Fruit fly (Drosophila melanogaster) whole organism, pupa: ENCODE results near the gene CG31717.

ENCODE experiments used
- CG10348 ChIP-seq: fragments of 200-800 bp; sonication (Bioruptor generic); IDR thresholded peaks from 2 replicates; pipeline ENCODE4 v1.3.6; 2022; ENCODE audit warnings: missing biosample characterization, missing genetic modification characterization
- CG12605 ChIP-seq: fragments of 200-800 bp; sonication (Bioruptor generic); IDR thresholded peaks from 2 replicates; pipeline ENCODE4 v1.3.6; 2022; ENCODE audit warnings: missing biosample characterization, missing genetic modification characterization
- CG13204 ChIP-seq: fragments of 200-800 bp; sonication (Bioruptor generic); optimal IDR thresholded peaks from 2 replicates; lab custom pipeline; 2018; ENCODE audit warnings: missing biosample characterization, mild to moderate bottlenecking, missing genetic modification characterization, moderate library complexity
- CG14655 ChIP-seq: fragments of 200-800 bp; sonication (Bioruptor generic); optimal IDR thresholded peaks from 3 replicates; lab custom pipeline; 2017; ENCODE audit warnings: mild to moderate bottlenecking, missing biosample characterization, missing genetic modification reagents, missing genetic modification characterization
- CG15710 ChIP-seq: fragments of 200-800 bp; sonication (Bioruptor generic); optimal IDR thresholded peaks from 2 replicates; lab custom pipeline; 2018; ENCODE audit warnings: missing biosample characterization, mild to moderate bottlenecking, missing genetic modification characterization, moderate library complexity
- CG17806 ChIP-seq: fragments of 200-800 bp; sonication (Bioruptor generic); optimal IDR thresholded peaks from 2 replicates; lab custom pipeline; 2018; ENCODE audit warnings: missing biosample characterization, mild to moderate bottlenecking, missing genetic modification characterization, moderate library complexity
- CG32121 ChIP-seq: fragments of 200-800 bp; sonication (Bioruptor generic); IDR thresholded peaks from 2 replicates; pipeline ENCODE4 v1.3.6; 2022; ENCODE audit warnings: missing biosample characterization, missing genetic modification characterization
- CG34367 ChIP-seq: fragments of 200-800 bp; sonication (Bioruptor generic); optimal IDR thresholded peaks from 2 replicates; lab custom pipeline; 2018; ENCODE audit warnings: missing biosample characterization, mild to moderate bottlenecking, missing genetic modification characterization
- CG4496 ChIP-seq: fragments of 200-800 bp; sonication (Bioruptor generic); IDR thresholded peaks from 3 replicates; pipeline ENCODE4 v1.3.6; 2022; ENCODE audit warnings: missing biosample characterization, missing genetic modification characterization
- CG8159 ChIP-seq: fragments of 200-800 bp; sonication (Bioruptor generic); optimal IDR thresholded peaks from 3 replicates; lab custom pipeline; 2018; ENCODE audit warnings: missing biosample characterization, mild to moderate bottlenecking, missing genetic modification characterization, moderate library complexity
- CG8301 ChIP-seq: fragments of 200-800 bp; sonication (Bioruptor generic); optimal IDR thresholded peaks from 2 replicates; lab custom pipeline; 2018; ENCODE audit warnings: missing biosample characterization, mild to moderate bottlenecking, missing genetic modification characterization
- CG9948 ChIP-seq: fragments of 200-800 bp; sonication (Bioruptor generic); optimal IDR thresholded peaks from 2 replicates; lab custom pipeline; 2018; ENCODE audit warnings: missing biosample characterization, mild to moderate bottlenecking, missing genetic modification characterization, moderate library complexity
- D1 ChIP-seq: fragments of 200-800 bp; sonication (Bioruptor generic); optimal IDR thresholded peaks from 2 replicates; lab custom pipeline; 2018; ENCODE audit warnings: missing biosample characterization, mild to moderate bottlenecking, missing genetic modification characterization, moderate library complexity
- EcR ChIP-seq: fragments of 200-800 bp; sonication (Bioruptor generic); optimal IDR thresholded peaks from 3 replicates; lab custom pipeline; 2019; ENCODE audit warnings: missing biosample characterization, missing genetic modification characterization, mild to moderate bottlenecking, moderate library complexity, missing genetic modification reagents
- Ets98B ChIP-seq: fragments of 200-800 bp; sonication (Bioruptor generic); IDR thresholded peaks from 2 replicates; pipeline ENCODE4 v1.3.6; 2022; ENCODE audit warnings: missing biosample characterization, missing genetic modification characterization
- Pif1A ChIP-seq: fragments of 200-800 bp; sonication (Bioruptor generic); optimal IDR thresholded peaks from 3 replicates; lab custom pipeline; 2016; ENCODE audit warnings: missing biosample characterization, missing genetic modification characterization
- Pif1B ChIP-seq: fragments of 200-800 bp; sonication (Bioruptor generic); optimal IDR thresholded peaks from 3 replicates; lab custom pipeline; 2016; ENCODE audit warnings: missing biosample characterization, missing genetic modification characterization
- Snoo ChIP-seq: fragments of 200-800 bp; sonication (Bioruptor generic); optimal IDR thresholded peaks from 3 replicates; lab custom pipeline; 2017; ENCODE audit warnings: missing biosample characterization, mild to moderate bottlenecking, missing genetic modification characterization, inconsistent platforms
- fd96Ca ChIP-seq: fragments of 200-800 bp; sonication (Bioruptor generic); IDR thresholded peaks from 3 replicates; pipeline ENCODE4 v1.3.6; 2022; ENCODE audit warnings: missing biosample characterization, missing genetic modification characterization
- gl ChIP-seq: fragments of 200-800 bp; sonication (Bioruptor generic); optimal IDR thresholded peaks from 2 replicates; lab custom pipeline; 2018; ENCODE audit warnings: missing biosample characterization, mild to moderate bottlenecking, missing genetic modification characterization
- rn ChIP-seq: fragments of 200-800 bp; sonication (Bioruptor generic); IDR thresholded peaks from 2 replicates; pipeline ENCODE4 v1.3.6; 2022; ENCODE audit warnings: missing biosample characterization, missing genetic modification characterization

The CG31717 gene

dm6 chr2L:10238726-10239652, 11.5 kb upstream of the CG31717 start, which contains the start of gene me31B:
Gene me31B, plus strand, starts transcription at chr2L:10239341.
- TF ChIP-seq CG9948 (tag; lab: Kevin White, UChicago), result peak; percentile 16
- TF ChIP-seq Pif1A (GFP tag; lab: Kevin White, UChicago), result no peak
- TF ChIP-seq, all 21 proteins: peak for 1

- TF ChIP-seq D1 (tag; lab: Kevin White, UChicago) (no peak), CG14655 (GFP tag; lab: Kevin White, UChicago) (no peak), CG17806 (tag; lab: Kevin White, UChicago) (no peak), fd96Ca (GFP tag; lab: Robert Waterston, UW) (no peak), CG10348 (no peak), CG9948 (tag; lab: Kevin White, UChicago) (no peak), CG8159 (tag; lab: Kevin White, UChicago) (no peak), Pif1B (GFP tag; lab: Kevin White, UChicago) (no peak), CG13204 (GFP tag; lab: Kevin White, UChicago) (no peak), Ets98B (no peak), CG8301 (tag; lab: Kevin White, UChicago) (no peak), CG4496 (no peak), EcR (no peak), CG34367 (tag; lab: Kevin White, UChicago) (no peak), CG12605 (GFP tag; lab: Robert Waterston, UW) (no peak), gl (no peak), CG15710 (tag; lab: Kevin White, UChicago) (no peak), rn (GFP tag; lab: Robert Waterston, UW) (no peak), Pif1A (GFP tag; lab: Kevin White, UChicago) (no peak), CG32121 (GFP tag; lab: Robert Waterston, UW) (no peak)
These were observed 3.7 kb upstream of the CG31717 start, which contains the start of gene chico for dm6 chr2L:10246785-10247190. Gene chico, minus strand, starts transcription at chr2L:10247078.

- TF ChIP-seq CG12605 (GFP tag; lab: Robert Waterston, UW) (no peak), CG8159 (tag; lab: Kevin White, UChicago) (no peak), Pif1B (GFP tag; lab: Kevin White, UChicago) (no peak), Ets98B (no peak), gl (no peak), CG8301 (tag; lab: Kevin White, UChicago) (no peak), rn (GFP tag; lab: Robert Waterston, UW) (no peak)
- TF ChIP-seq, all 21 proteins: peak for 0
These were observed 808 bp upstream of the CG31717 start for dm6 chr2L:10249655-10250202.

- TF ChIP-seq CG13204 (GFP tag; lab: Kevin White, UChicago), result no peak
- no peak for TF ChIP-seq CG14655 (GFP tag; lab: Kevin White, UChicago)
- TF ChIP-seq D1 (tag; lab: Kevin White, UChicago), result no peak
- peak; percentile 69 for TF ChIP-seq EcR
- no peak for TF ChIP-seq Pif1A (GFP tag; lab: Kevin White, UChicago)
- TF ChIP-seq Pif1B (GFP tag; lab: Kevin White, UChicago), result no peak
- TF ChIP-seq CG17806 (tag; lab: Kevin White, UChicago), result no peak
- no peak for TF ChIP-seq CG12605 (GFP tag; lab: Robert Waterston, UW)
These were observed 1.1 kb downstream of the CG31717 start, which contains the start of gene Ror for dm6 chr2L:10251592-10251991. Gene Ror, plus strand, starts transcription at chr2L:10251843.

dm6 chr2L:10255725-10256158, 5.2 kb downstream of the CG31717 start, which contains the start of gene CG5676:
Gene CG5676, minus strand, starts transcription at chr2L:10255891.
- TF ChIP-seq CG17806 (tag; lab: Kevin White, UChicago) (no peak), D1 (tag; lab: Kevin White, UChicago) (peak; percentile 67)

- no peak for TF ChIP-seq CG15710 (tag; lab: Kevin White, UChicago)
- no peak for TF ChIP-seq CG32121 (GFP tag; lab: Robert Waterston, UW)
- TF ChIP-seq fd96Ca (GFP tag; lab: Robert Waterston, UW), result no peak
- TF ChIP-seq Pif1B (GFP tag; lab: Kevin White, UChicago), result no peak
- no peak for TF ChIP-seq EcR
- TF ChIP-seq gl, result no peak
- TF ChIP-seq Snoo, result no peak
- TF ChIP-seq CG13204 (GFP tag; lab: Kevin White, UChicago), result no peak
- no peak for TF ChIP-seq Pif1A (GFP tag; lab: Kevin White, UChicago)
- no peak for TF ChIP-seq CG8301 (tag; lab: Kevin White, UChicago)
- TF ChIP-seq CG4496, result no peak; the same call in 2 of the 3 replicates
- no peak for TF ChIP-seq CG10348
- TF ChIP-seq D1 (tag; lab: Kevin White, UChicago), result no peak
- no peak for TF ChIP-seq CG17806 (tag; lab: Kevin White, UChicago)
- no peak for TF ChIP-seq CG14655 (GFP tag; lab: Kevin White, UChicago)
- TF ChIP-seq rn (GFP tag; lab: Robert Waterston, UW), result no peak
- TF ChIP-seq CG12605 (GFP tag; lab: Robert Waterston, UW), result no peak
- TF ChIP-seq, all 21 proteins: peak for 0
These were observed 9.6 kb downstream of the CG31717 start for dm6 chr2L:10259960-10260749.
